Worm (Caenorhabditis elegans) whole organism, early embryonic: ENCODE measurements around the gene anat-1.
A peak's percentile ranks its signal among the peaks of the same experiment; 100 is the strongest.

Source experiments
- B0310.2 ChIP-seq: sonication (generic microtip); optimal IDR thresholded peaks from 2 replicates; lab custom pipeline; 2016; ENCODE audit warnings: mild to moderate bottlenecking, missing genetic modification characterization, missing compliant biosample characterization
- F13C5.2 ChIP-seq: sonication (generic microtip); optimal IDR thresholded peaks from 2 replicates; lab custom pipeline; 2017; ENCODE audit warnings: mild to moderate bottlenecking, missing genetic modification characterization, inconsistent platforms, missing compliant biosample characterization
- aly-1 ChIP-seq: sonication (generic microtip); optimal IDR thresholded peaks from 2 replicates; lab custom pipeline; 2016; ENCODE audit warnings: missing genetic modification characterization, missing compliant biosample characterization
- ama-1 ChIP-seq: fragments of 150-350 bp; optimal IDR thresholded peaks from 2 replicates; lab custom pipeline; 2014
- ceh-13 ChIP-seq: fragments of 200-800 bp; sonication (Bioruptor generic); optimal IDR thresholded peaks from 2 replicates; lab custom pipeline; 2018; ENCODE audit warnings: mild to moderate bottlenecking, missing genetic modification characterization, missing compliant biosample characterization
- ceh-36 ChIP-seq: sonication (generic microtip); optimal IDR thresholded peaks from 2 replicates; lab custom pipeline; 2016; ENCODE audit warnings: missing genetic modification characterization, inconsistent platforms, missing compliant biosample characterization
- ets-7 ChIP-seq: sonication (generic microtip); optimal IDR thresholded peaks from 2 replicates; lab custom pipeline; 2016; ENCODE audit warnings: missing genotype, missing genetic modification characterization, missing compliant biosample characterization
- flt-1 ChIP-seq: fragments of 200-800 bp; sonication (Bioruptor generic); IDR thresholded peaks from 2 replicates; pipeline ENCODE4 v1.3.6; 2022; ENCODE audit warnings: missing genetic modification characterization, missing compliant biosample characterization
- hmbx-1 ChIP-seq: sonication (generic microtip); optimal IDR thresholded peaks from 2 replicates; lab custom pipeline; 2016; ENCODE audit warnings: mild to moderate bottlenecking, missing genetic modification characterization, missing compliant biosample characterization
- hmg-4 ChIP-seq: fragments of 200-800 bp; sonication (Bioruptor generic); optimal IDR thresholded peaks from 2 replicates; lab custom pipeline; 2018; ENCODE audit warnings: mild to moderate bottlenecking, missing genetic modification characterization, missing compliant biosample characterization
- hnd-1 ChIP-seq: sonication (generic microtip); optimal IDR thresholded peaks from 2 replicates; lab custom pipeline; 2016; ENCODE audit warnings: missing genetic modification characterization, missing compliant biosample characterization
- pes-1 ChIP-seq: fragments of 200-800 bp; sonication (Bioruptor generic); IDR thresholded peaks from 2 replicates; pipeline ENCODE4 v1.3.6; 2022; ENCODE audit warnings: missing genetic modification reagents, missing genetic modification characterization, missing compliant biosample characterization
- scrt-1 ChIP-seq: fragments of 200-800 bp; sonication (Bioruptor generic); IDR thresholded peaks from 2 replicates; pipeline ENCODE4 v1.3.6; 2022; ENCODE audit warnings: missing genetic modification characterization, missing compliant biosample characterization
- sea-1 ChIP-seq: fragments of 200-800 bp; sonication (Bioruptor generic); conservative IDR thresholded peaks from 2 replicates; pipeline ENCODE4 v1.3.6; 2022; ENCODE audit warnings: missing genetic modification characterization, missing compliant biosample characterization
- tbx-11 ChIP-seq: fragments of 200-800 bp; sonication (Bioruptor generic); IDR thresholded peaks from 2 replicates; pipeline ENCODE4 v1.3.6; 2022; ENCODE audit warnings: missing genetic modification characterization, missing compliant biosample characterization
- tbx-37 ChIP-seq: fragments of 200-800 bp; sonication (Bioruptor generic); conservative IDR thresholded peaks from 2 replicates; pipeline ENCODE4 v1.3.6; 2022; ENCODE audit warnings: missing genetic modification reagents, missing genetic modification characterization, missing compliant biosample characterization
- tra-4 ChIP-seq: sonication (generic microtip); optimal IDR thresholded peaks from 2 replicates; lab custom pipeline; 2017; ENCODE audit warnings: missing genetic modification characterization, missing compliant biosample characterization

anat-1 gene

ce11 chrIV:6777156-6777555 is 6.5 kb downstream of the anat-1 start:
- no peak for TF ChIP-seq tbx-11 (GFP tag; lab: Robert Waterston, UW)
- TF ChIP-seq tbx-37 (GFP tag; lab: Robert Waterston, UW): no peak
- TF ChIP-seq F13C5.2 (tag; lab: Kevin White, UChicago): no peak
- TF ChIP-seq aly-1 (tag; lab: Kevin White, UChicago): no peak
- TF ChIP-seq ama-1 (lab: Kevin White, UChicago): no peak
- no peak for TF ChIP-seq ets-7 (tag; lab: Kevin White, UChicago)
- no peak for TF ChIP-seq B0310.2 (tag; lab: Kevin White, UChicago)
- TF ChIP-seq hnd-1 (tag; lab: Kevin White, UChicago): no peak
- no peak for TF ChIP-seq ceh-13 (GFP tag; lab: Kevin White, UChicago)
- no peak for TF ChIP-seq flt-1
- no peak for TF ChIP-seq scrt-1 (GFP tag; lab: Robert Waterston, UW)
- no peak for TF ChIP-seq ceh-36
- TF ChIP-seq tra-4: no peak
- TF ChIP-seq sea-1: no peak
- TF ChIP-seq pes-1 (GFP tag; lab: Robert Waterston, UW): no peak
- no peak for TF ChIP-seq hmg-4 (GFP tag; lab: Kevin White, UChicago)

- TF ChIP-seq hmg-4 (GFP tag; lab: Kevin White, UChicago) (no peak), hmbx-1 (tag; lab: Kevin White, UChicago) (no peak), flt-1 (no peak), B0310.2 (tag; lab: Kevin White, UChicago) (no peak), ceh-13 (GFP tag; lab: Kevin White, UChicago) (no peak), tbx-11 (GFP tag; lab: Robert Waterston, UW) (no peak), pes-1 (GFP tag; lab: Robert Waterston, UW) (no peak), sea-1 (no peak), tbx-37 (GFP tag; lab: Robert Waterston, UW) (no peak), ceh-36 (no peak), tra-4 (no peak), ama-1 (lab: Kevin White, UChicago) (no peak), hnd-1 (tag; lab: Kevin White, UChicago) (no peak), aly-1 (tag; lab: Kevin White, UChicago) (no peak), F13C5.2 (tag; lab: Kevin White, UChicago) (no peak), ets-7 (tag; lab: Kevin White, UChicago) (no peak), scrt-1 (GFP tag; lab: Robert Waterston, UW) (no peak)
Observed at ce11 chrIV:6785151-6785550, 14.5 kb downstream of the anat-1 start, which contains the start of gene dyci-1. Gene dyci-1 (minus strand): TSS chrIV:6785272.

DNA sequence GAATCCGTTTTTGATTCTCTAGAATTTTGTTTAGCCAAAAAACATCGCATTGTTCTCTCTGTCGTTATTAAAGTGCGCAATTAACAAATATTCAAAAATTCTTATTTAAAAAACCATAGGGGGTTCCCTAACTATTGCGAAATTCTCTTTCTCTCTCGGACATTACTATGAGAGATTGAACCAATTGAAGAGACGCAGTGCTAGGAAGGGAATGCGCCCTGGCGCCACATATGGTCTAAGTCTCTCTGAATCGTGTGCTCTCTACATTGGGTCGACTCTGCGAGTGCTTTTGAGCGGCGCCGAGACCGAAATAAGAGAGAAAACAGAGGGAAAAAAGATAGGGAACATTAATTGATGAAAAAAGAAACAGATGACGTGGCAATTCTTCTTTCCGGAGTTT is 15.2 kb downstream of the anat-1 start:
- TF ChIP-seq hmbx-1 (tag; lab: Kevin White, UChicago) (no peak), tbx-11 (GFP tag; lab: Robert Waterston, UW) (no peak), F13C5.2 (tag; lab: Kevin White, UChicago) (no peak), ceh-13 (GFP tag; lab: Kevin White, UChicago) (no peak), ets-7 (tag; lab: Kevin White, UChicago) (no peak), hnd-1 (tag; lab: Kevin White, UChicago) (no peak), pes-1 (GFP tag; lab: Robert Waterston, UW) (no peak)

DNA sequence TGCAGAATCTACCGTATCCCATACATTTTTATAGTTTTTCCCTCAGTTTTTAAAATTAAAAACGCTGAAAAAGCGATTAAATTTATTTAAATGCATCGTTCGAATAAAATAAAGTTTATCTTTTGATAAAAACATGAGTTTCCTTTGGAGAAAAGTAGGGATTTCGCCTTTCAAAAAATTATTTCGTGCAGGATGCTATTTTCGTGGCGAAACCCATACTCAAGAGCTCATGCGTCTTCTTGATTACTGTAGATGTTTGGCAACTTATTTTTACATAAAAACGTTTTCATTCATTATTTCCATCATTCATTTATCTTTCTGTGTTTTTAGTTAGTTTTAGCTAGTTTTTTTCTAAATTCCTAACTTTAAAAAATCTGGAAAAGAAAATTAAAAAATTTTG is 19.3 kb downstream of the anat-1 start:
- TF ChIP-seq tra-4 (no peak), hmg-4 (GFP tag; lab: Kevin White, UChicago) (no peak), ama-1 (lab: Kevin White, UChicago) (no peak), aly-1 (tag; lab: Kevin White, UChicago) (no peak), sea-1 (no peak), tbx-11 (GFP tag; lab: Robert Waterston, UW) (no peak), flt-1 (no peak), ets-7 (tag; lab: Kevin White, UChicago) (no peak), ceh-36 (no peak), ceh-13 (GFP tag; lab: Kevin White, UChicago) (no peak), B0310.2 (tag; lab: Kevin White, UChicago) (no peak)

DNA sequence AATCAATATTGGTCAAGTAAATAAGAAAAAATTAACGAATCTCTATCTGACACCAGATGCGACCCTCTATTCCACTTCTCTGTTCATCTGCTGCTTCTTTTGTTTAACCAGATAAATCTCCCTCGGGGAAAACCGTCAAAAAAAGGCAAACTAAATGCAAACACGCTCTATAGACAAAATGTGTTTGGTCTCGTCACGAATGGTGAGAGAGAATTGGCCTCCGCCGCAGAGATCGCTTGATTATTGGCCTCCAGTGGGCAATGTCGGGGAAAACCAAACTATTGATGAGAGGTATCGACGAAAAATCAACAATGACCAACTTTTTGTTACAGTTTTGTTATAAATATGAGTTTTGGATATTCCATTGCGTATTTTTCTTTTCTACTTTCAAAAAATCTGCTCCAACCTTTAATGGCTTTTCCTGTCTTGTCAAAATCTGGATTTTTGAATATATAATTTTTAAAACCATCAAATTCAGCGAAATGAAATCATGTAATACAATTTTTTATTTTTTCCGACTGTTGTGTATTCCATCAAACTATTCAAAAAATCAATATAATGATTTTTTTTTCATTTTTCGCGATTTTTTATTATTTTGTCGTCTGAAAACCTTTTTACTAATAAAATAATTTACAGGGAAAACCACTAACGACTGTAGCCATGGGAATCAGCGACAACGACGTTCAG is 19.9 kb downstream of the anat-1 start, which contains the start of the genes C17H12.2 and vha-8:
Gene C17H12.2 (minus strand): TSS at position 51 of the 687 bp plus-strand sequence.
Gene vha-8 (plus strand): TSS at position 637 of the 687 bp plus-strand sequence.
- TF ChIP-seq ceh-13 (GFP tag; lab: Kevin White, UChicago) (no peak), ama-1 (lab: Kevin White, UChicago) (no peak), ceh-36 (no peak), tbx-11 (GFP tag; lab: Robert Waterston, UW) (no peak), ets-7 (tag; lab: Kevin White, UChicago) (no peak), flt-1 (0 out of 2 replicates have a peak, but pooled peaks have one; percentile 38), hnd-1 (tag; lab: Kevin White, UChicago) (no peak), tbx-37 (GFP tag; lab: Robert Waterston, UW) (0 out of 2 replicates have a peak, but pooled peaks have one; percentile 15), pes-1 (GFP tag; lab: Robert Waterston, UW) (no peak), tra-4 (no peak), B0310.2 (tag; lab: Kevin White, UChicago) (no peak), sea-1 (0 out of 2 replicates have a peak, but pooled peaks have one; percentile 13), scrt-1 (GFP tag; lab: Robert Waterston, UW) (no peak), hmbx-1 (tag; lab: Kevin White, UChicago) (no peak), hmg-4 (GFP tag; lab: Kevin White, UChicago) (peak; percentile 48), aly-1 (tag; lab: Kevin White, UChicago) (no peak), F13C5.2 (tag; lab: Kevin White, UChicago) (peak; percentile 58)

- TF ChIP-seq pes-1 (GFP tag; lab: Robert Waterston, UW) (no peak), aly-1 (tag; lab: Kevin White, UChicago) (no peak), tbx-37 (GFP tag; lab: Robert Waterston, UW) (no peak)
Observed at ce11 chrIV:6792380-6793309, 22.0 kb downstream of the anat-1 start.
